Worm (Caenorhabditis elegans) whole organism, L3 larva: ENCODE data around the gene ZK1290.13.

ENCODE experiments used
- R02D3.7 ChIP-seq: fragments of 150-350 bp; optimal IDR thresholded peaks from 2 replicates; lab custom pipeline; 2014; ENCODE audit warnings: missing biosample characterization, missing genetic modification characterization
- egl-27 ChIP-seq: sonication (generic microtip); optimal IDR thresholded peaks from 4 replicates; lab custom pipeline; 2017; ENCODE audit warnings: missing biosample characterization, missing genetic modification reagents, missing genetic modification characterization
- elt-2 ChIP-seq: sonication (generic microtip); optimal IDR thresholded peaks from 2 replicates; lab custom pipeline; 2016; ENCODE audit warnings: missing genetic modification reagents, mild to moderate bottlenecking, missing genetic modification characterization, missing compliant biosample characterization
- elt-3 ChIP-seq, 3 experiments: fragments of 150-350 bp in 1 of 3; sonication (generic microtip) in 2 of 3; optimal IDR thresholded peaks; 2 replicates in 2 of 3; 4 replicates in 1 of 3; lab custom pipeline; 2014 to 2017; ENCODE audit warnings: missing biosample characterization in 3 of 3, missing genetic modification characterization in 3 of 3
- fkh-10 ChIP-seq: sonication (generic microtip); optimal IDR thresholded peaks from 2 replicates; lab custom pipeline; 2017; ENCODE audit warnings: missing biosample characterization, missing genetic modification reagents, missing genetic modification characterization
- jun-1 ChIP-seq: fragments of 150-350 bp; optimal IDR thresholded peaks from 2 replicates; lab custom pipeline; 2014; ENCODE audit warnings: missing biosample characterization, missing genetic modification reagents, missing genetic modification characterization
- lin-15B ChIP-seq: fragments of 150-350 bp; optimal IDR thresholded peaks from 2 replicates; lab custom pipeline; 2014; ENCODE audit warnings: missing biosample characterization, missing genetic modification characterization
- nhr-12 ChIP-seq: fragments of 150-350 bp; optimal IDR thresholded peaks from 2 replicates; lab custom pipeline; 2014; ENCODE audit warnings: missing biosample characterization, missing genetic modification characterization
- nhr-76 ChIP-seq: fragments of 150-350 bp; sonication (generic microtip); optimal IDR thresholded peaks from 5 replicates; lab custom pipeline; 2014; ENCODE audit warnings: missing biosample characterization, missing genetic modification characterization
- pha-4 ChIP-seq: fragments of 150-350 bp; optimal IDR thresholded peaks from 2 replicates; lab custom pipeline; 2014; ENCODE audit warnings: missing biosample characterization, missing genetic modification reagents, missing genetic modification characterization
- unc-39 ChIP-seq: sonication (generic microtip); optimal IDR thresholded peaks from 4 replicates; lab custom pipeline; 2017; ENCODE audit warnings: missing biosample characterization, missing genetic modification characterization

ce11 chrII:7542952-7543351 lies 8.1 kb downstream of the ZK1290.13 start:
- no peak for TF ChIP-seq lin-15B (tag; lab: Kevin White, UChicago)
- TF ChIP-seq nhr-76, result no peak
- TF ChIP-seq elt-3 (tag; optimal IDR thresholded peaks at IDR 0.05; lab: Kevin White, UChicago), result no peak
- TF ChIP-seq pha-4 (tag; lab: Kevin White, UChicago), result no peak
- TF ChIP-seq unc-39 (tag; lab: Kevin White, UChicago), result no peak
- TF ChIP-seq nhr-12, result no peak
- TF ChIP-seq R02D3.7 (tag; lab: Kevin White, UChicago), result no peak
- TF ChIP-seq fkh-10 (GFP tag; lab: Kevin White, UChicago), result no peak
- no peak for TF ChIP-seq egl-27 (tag; lab: Kevin White, UChicago)
- no peak for TF ChIP-seq jun-1 (tag; lab: Kevin White, UChicago)
- TF ChIP-seq elt-2 (tag; lab: Kevin White, UChicago), result no peak
